Worm (Caenorhabditis elegans): ENCODE data around the gene sri-18.
A peak's percentile ranks its signal among the peaks of the same experiment; 100 is the strongest.

The sri-18 gene

ce11 chrV:10275619-10276018 lies 15.3 kb upstream of the sri-18 start, which contains the start of gene Y22F5A.11:
TSS of gene Y22F5A.11 (minus strand) at chrV:10275646.
- TF ChIP-seq sem-4 (tag; optimal IDR thresholded peaks at IDR 0.05) (no peak), lsy-2 (tag; optimal IDR thresholded peaks at IDR 0.05) (peak in 1 of 2 experiments; percentile 22), unc-55 (GFP tag; optimal IDR thresholded peaks at IDR 0.05) (peak; percentile 37), snpc-4 (tag; optimal IDR thresholded peaks at IDR 0.05) (peak; percentile 51)

ce11 chrV:10273837-10274236 lies 13.5 kb upstream of the sri-18 start:
- TF ChIP-seq mbf-1 (tag; optimal IDR thresholded peaks at IDR 0.05): no peak
- TF ChIP-seq sma-3 (GFP tag; optimal IDR thresholded peaks at IDR 0.05): no peak
- TF ChIP-seq nhr-12 (tag; optimal IDR thresholded peaks at IDR 0.05): no peak
- no peak for TF ChIP-seq gmeb-1 (tag; optimal IDR thresholded peaks at IDR 0.05)
- TF ChIP-seq snpc-4 (tag; optimal IDR thresholded peaks at IDR 0.05): peak; percentile 15
- TF ChIP-seq lin-11 (tag; optimal IDR thresholded peaks at IDR 0.05): peak; percentile 22
- no peak for TF ChIP-seq aly-2 (tag; optimal IDR thresholded peaks at IDR 0.05)
- peak; percentile 25 for TF ChIP-seq Y55F3AM.14 (GFP tag; optimal IDR thresholded peaks at IDR 0.05)
- peak; percentile 62 for TF ChIP-seq F13H6.1 (tag; optimal IDR thresholded peaks at IDR 0.05)
- no peak for TF ChIP-seq nhr-23 (tag; optimal IDR thresholded peaks at IDR 0.05)
- no peak for TF ChIP-seq fos-1 (tag; optimal IDR thresholded peaks at IDR 0.05)
- no peak for TF ChIP-seq elt-3 (tag; optimal IDR thresholded peaks at IDR 0.05)
- peak; percentile 46 for TF ChIP-seq crh-2 (tag; optimal IDR thresholded peaks at IDR 0.05)
- no peak for TF ChIP-seq peb-1 (tag; optimal IDR thresholded peaks at IDR 0.05)
- peak in 1 of 2 experiments; percentile 74 for TF ChIP-seq mdl-1 (tag; optimal IDR thresholded peaks at IDR 0.05)
- TF ChIP-seq sem-4 (tag; optimal IDR thresholded peaks at IDR 0.05): no peak
- TF ChIP-seq mab-5 (tag; optimal IDR thresholded peaks at IDR 0.05): peak; percentile 14
- TF ChIP-seq R02D3.7 (tag; optimal IDR thresholded peaks at IDR 0.05): no peak
- TF ChIP-seq ceh-16 (tag; optimal IDR thresholded peaks at IDR 0.05): no peak
- TF ChIP-seq nhr-77 (tag; optimal IDR thresholded peaks at IDR 0.05): no peak
- no peak for TF ChIP-seq ceh-82 (tag; optimal IDR thresholded peaks at IDR 0.05)
- TF ChIP-seq nhr-21 (tag; optimal IDR thresholded peaks at IDR 0.05): no peak
- TF ChIP-seq nhr-25 (tag; optimal IDR thresholded peaks at IDR 0.05): no peak
- peak; percentile 25 for TF ChIP-seq alr-1 (tag; optimal IDR thresholded peaks at IDR 0.05)
- TF ChIP-seq unc-55 (GFP tag; optimal IDR thresholded peaks at IDR 0.05): peak; percentile 87
- TF ChIP-seq ztf-4 (tag; optimal IDR thresholded peaks at IDR 0.05): peak; percentile 37
- no peak for TF ChIP-seq unc-39 (tag; optimal IDR thresholded peaks at IDR 0.05)
- TF ChIP-seq ama-1 (optimal IDR thresholded peaks at IDR 0.05): no peak
- TF ChIP-seq unc-62 (GFP tag; optimal IDR thresholded peaks at IDR 0.05): no peak
- peak in 1 of 2 experiments; percentile 67 for TF ChIP-seq lsy-2 (tag; optimal IDR thresholded peaks at IDR 0.05)
- TF ChIP-seq C34F6.9 (tag; optimal IDR thresholded peaks at IDR 0.05): peak; percentile 78
- peak; percentile 73 for TF ChIP-seq nhr-129 (tag; optimal IDR thresholded peaks at IDR 0.05)
- TF ChIP-seq ztf-11 (tag; optimal IDR thresholded peaks at IDR 0.05): no peak
- peak; percentile 62 for TF ChIP-seq nhr-6 (tag; optimal IDR thresholded peaks at IDR 0.05)
- TF ChIP-seq zag-1 (tag; optimal IDR thresholded peaks at IDR 0.05): peak; percentile 73
- no peak for TF ChIP-seq ztf-1 (GFP tag; conservative IDR thresholded peaks at IDR 0.05)
- no peak for TF ChIP-seq blmp-1 (tag; optimal IDR thresholded peaks at IDR 0.05; ENCODE audit: insufficient read depth)
- TF ChIP-seq elt-1 (tag; optimal IDR thresholded peaks at IDR 0.05): no peak
- TF ChIP-seq lin-13 (GFP tag; optimal IDR thresholded peaks at IDR 0.05): peak; percentile 40
- TF ChIP-seq lin-39 (tag; optimal IDR thresholded peaks at IDR 0.05): no peak
- TF ChIP-seq dmd-4 (tag; optimal IDR thresholded peaks at IDR 0.05): no peak
- peak; percentile 60 for TF ChIP-seq sma-9 (GFP tag; optimal IDR thresholded peaks at IDR 0.05)
- no peak for TF ChIP-seq sma-9 (tag; optimal IDR thresholded peaks at IDR 0.05)
- TF ChIP-seq ZK546.5 (tag; optimal IDR thresholded peaks at IDR 0.05): no peak
- no peak for TF ChIP-seq nhr-11 (tag; optimal IDR thresholded peaks at IDR 0.05)
- no peak for TF ChIP-seq nhr-10 (tag; optimal IDR thresholded peaks at IDR 0.05)
- peak; percentile 36 for TF ChIP-seq egl-27 (tag; optimal IDR thresholded peaks at IDR 0.05)
- no peak for TF ChIP-seq skn-1 (tag; optimal IDR thresholded peaks at IDR 0.05)
- TF ChIP-seq nhr-237 (tag; optimal IDR thresholded peaks at IDR 0.05): no peak
